Worm (Caenorhabditis elegans): ENCODE results near the gene Y43F8B.19.

Gene Y43F8B.19

ce11 chrV:19501389-19501788 lies 10.7 kb downstream of the Y43F8B.19 start:
- TF ChIP-seq dao-5 (tag; optimal IDR thresholded peaks at IDR 0.05) (no peak), W03F9.2 (tag; optimal IDR thresholded peaks at IDR 0.05) (no peak), him-1 (tag; optimal IDR thresholded peaks at IDR 0.05) (no peak)

ce11 chrV:19497087-19497486 lies 15.0 kb downstream of the Y43F8B.19 start:
- TF ChIP-seq dao-5 (tag; optimal IDR thresholded peaks at IDR 0.05), result no peak
- no peak for TF ChIP-seq him-1 (tag; optimal IDR thresholded peaks at IDR 0.05)
- no peak for TF ChIP-seq W03F9.2 (tag; optimal IDR thresholded peaks at IDR 0.05)

ce11 chrV:19495587-19495986 lies 16.5 kb downstream of the Y43F8B.19 start, which contains the start of gene scl-21:
Gene scl-21, minus strand, starts transcription at chrV:19495687.
- TF ChIP-seq dao-5 (tag; optimal IDR thresholded peaks at IDR 0.05) (no peak), W03F9.2 (tag; optimal IDR thresholded peaks at IDR 0.05) (no peak), him-1 (tag; optimal IDR thresholded peaks at IDR 0.05) (no peak)

ce11 chrV:19495145-19495544 lies 17.0 kb downstream of the Y43F8B.19 start:
- TF ChIP-seq W03F9.2 (tag; optimal IDR thresholded peaks at IDR 0.05) (no peak), him-1 (tag; optimal IDR thresholded peaks at IDR 0.05) (no peak), dao-5 (tag; optimal IDR thresholded peaks at IDR 0.05) (no peak)

- no peak for TF ChIP-seq him-1 (tag; optimal IDR thresholded peaks at IDR 0.05)
- TF ChIP-seq W03F9.2 (tag; optimal IDR thresholded peaks at IDR 0.05), result no peak
- no peak for TF ChIP-seq dao-5 (tag; optimal IDR thresholded peaks at IDR 0.05)
These were observed 20.8 kb downstream of the Y43F8B.19 start, which contains the start of gene Y43F8B.29 for ce11 chrV:19491302-19491701. Gene Y43F8B.29, plus strand, starts transcription at chrV:19491602.

- no peak for TF ChIP-seq dao-5 (tag; optimal IDR thresholded peaks at IDR 0.05)
- TF ChIP-seq W03F9.2 (tag; optimal IDR thresholded peaks at IDR 0.05), result no peak
- TF ChIP-seq him-1 (tag; optimal IDR thresholded peaks at IDR 0.05), result no peak
These were observed 21.6 kb downstream of the Y43F8B.19 start, which contains the start of gene Y43F8B.7 for ce11 chrV:19490461-19490860. Gene Y43F8B.7, plus strand, starts transcription at chrV:19490761.

- no peak for TF ChIP-seq dao-5 (tag; optimal IDR thresholded peaks at IDR 0.05)
- no peak for TF ChIP-seq him-1 (tag; optimal IDR thresholded peaks at IDR 0.05)
- no peak for TF ChIP-seq W03F9.2 (tag; optimal IDR thresholded peaks at IDR 0.05)
These were observed 26.4 kb downstream of the Y43F8B.19 start, which contains the start of gene Y43F8B.18 for ce11 chrV:19485690-19486089. Gene Y43F8B.18, plus strand, starts transcription at chrV:19485990.

ce11 chrV:19485261-19485660 lies 26.8 kb downstream of the Y43F8B.19 start, which contains the start of gene Y43F8B.28:
Gene Y43F8B.28, plus strand, starts transcription at chrV:19485319.
- TF ChIP-seq him-1 (tag; optimal IDR thresholded peaks at IDR 0.05) (no peak), W03F9.2 (tag; optimal IDR thresholded peaks at IDR 0.05) (no peak), dao-5 (tag; optimal IDR thresholded peaks at IDR 0.05) (no peak)

ce11 chrV:19484507-19484906 lies 27.6 kb downstream of the Y43F8B.19 start, which contains the start of gene Y43F8B.17:
Gene Y43F8B.17, plus strand, starts transcription at chrV:19484721.
- TF ChIP-seq W03F9.2 (tag; optimal IDR thresholded peaks at IDR 0.05) (no peak), him-1 (tag; optimal IDR thresholded peaks at IDR 0.05) (no peak), dao-5 (tag; optimal IDR thresholded peaks at IDR 0.05) (no peak)

ce11 chrV:19482535-19482934 lies 29.6 kb downstream of the Y43F8B.19 start, which contains the start of gene Y43F8B.22:
Gene Y43F8B.22, plus strand, starts transcription at chrV:19482835.
- TF ChIP-seq dao-5 (tag; optimal IDR thresholded peaks at IDR 0.05) (no peak), him-1 (tag; optimal IDR thresholded peaks at IDR 0.05) (no peak), W03F9.2 (tag; optimal IDR thresholded peaks at IDR 0.05) (no peak)

ce11 chrV:19477852-19478251 lies 34.3 kb downstream of the Y43F8B.19 start, which contains the start of gene Y43F8B.9:
Gene Y43F8B.9, plus strand, starts transcription at chrV:19478152.
- TF ChIP-seq dao-5 (tag; optimal IDR thresholded peaks at IDR 0.05) (no peak), him-1 (tag; optimal IDR thresholded peaks at IDR 0.05) (no peak), W03F9.2 (tag; optimal IDR thresholded peaks at IDR 0.05) (no peak)

ce11 chrV:19477302-19477701 lies 34.8 kb downstream of the Y43F8B.19 start:
- no peak for TF ChIP-seq him-1 (tag; optimal IDR thresholded peaks at IDR 0.05)

- TF ChIP-seq dao-5 (tag; optimal IDR thresholded peaks at IDR 0.05), result no peak
- no peak for TF ChIP-seq him-1 (tag; optimal IDR thresholded peaks at IDR 0.05)
- no peak for TF ChIP-seq W03F9.2 (tag; optimal IDR thresholded peaks at IDR 0.05)
These were observed 38.1 kb downstream of the Y43F8B.19 start, which contains the start of gene Y43F8B.10 for ce11 chrV:19473842-19474514. Gene Y43F8B.10, plus strand, starts transcription at chrV:19474464.

ce11 chrV:19470385-19470784 lies 41.7 kb downstream of the Y43F8B.19 start, which contains the start of gene Y43F8B.11:
Gene Y43F8B.11, plus strand, starts transcription at chrV:19470685.
- TF ChIP-seq him-1 (tag; optimal IDR thresholded peaks at IDR 0.05), result no peak
- TF ChIP-seq dao-5 (tag; optimal IDR thresholded peaks at IDR 0.05), result no peak
- no peak for TF ChIP-seq W03F9.2 (tag; optimal IDR thresholded peaks at IDR 0.05)
